Fruit fly (Drosophila melanogaster) whole organism, embryonic: ENCODE results near the gene br.

Source experiments
- CG12744 ChIP-seq: fragments of 200-800 bp; sonication (Bioruptor generic); optimal IDR thresholded peaks from 2 replicates; lab custom pipeline; 2016; ENCODE audit warnings: missing biosample characterization, missing genetic modification characterization
- CTCF ChIP-seq: fragments of 200-800 bp; sonication (Bioruptor generic); optimal IDR thresholded peaks from 2 replicates; lab custom pipeline; 2017; ENCODE audit warnings: missing biosample characterization, mild to moderate bottlenecking, missing genetic modification characterization, moderate library complexity
- YL-1 ChIP-seq: fragments of 200-800 bp; sonication (Bioruptor generic); optimal IDR thresholded peaks from 3 replicates; lab custom pipeline; 2017; ENCODE audit warnings: missing biosample characterization, mild to moderate bottlenecking, missing genetic modification characterization
- ap ChIP-seq: fragments of 200-800 bp; sonication (Bioruptor generic); IDR thresholded peaks from 2 replicates; pipeline ENCODE4 v1.3.6; 2022; ENCODE audit warnings: missing biosample characterization, missing genetic modification characterization
- ash1 ChIP-seq: fragments of 200-800 bp; sonication (Bioruptor generic); optimal IDR thresholded peaks from 2 replicates; lab custom pipeline; 2018; ENCODE audit warnings: missing biosample characterization, mild to moderate bottlenecking, missing genetic modification characterization
- bowl ChIP-seq: fragments of 200-800 bp; sonication (Bioruptor generic); IDR thresholded peaks from 2 replicates; pipeline ENCODE4 v1.3.6; 2022; ENCODE audit warnings: missing biosample characterization, missing genetic modification characterization
- hb ChIP-seq: fragments of 200-800 bp; sonication (Bioruptor generic); IDR thresholded peaks from 3 replicates; pipeline ENCODE4 v1.3.6; 2022; ENCODE audit warnings: missing biosample characterization, missing genetic modification characterization; ENCODE audit not compliant: partially characterized antibody
- tup ChIP-seq: fragments of 200-800 bp; sonication (Bioruptor generic); optimal IDR thresholded peaks from 2 replicates; lab custom pipeline; 2016; ENCODE audit warnings: missing biosample characterization, mild to moderate bottlenecking, missing genetic modification characterization, moderate library complexity

- TF ChIP-seq CTCF (GFP tag; lab: Kevin White, UChicago) (no peak), YL-1 (GFP tag; lab: Kevin White, UChicago) (no peak), ap (GFP tag; lab: Robert Waterston, UW) (no peak), hb (no peak), CG12744 (GFP tag; lab: Kevin White, UChicago) (no peak), ash1 (GFP tag; lab: Kevin White, UChicago) (no peak), bowl (no peak), tup (GFP tag; lab: Kevin White, UChicago) (no peak)
Measured at dm6 chrX:1535234-1535925, 39.6 kb upstream of the br start.
